Fruit fly (Drosophila melanogaster): ENCODE data around the gene CG17325.

Gene CG17325

DNA sequence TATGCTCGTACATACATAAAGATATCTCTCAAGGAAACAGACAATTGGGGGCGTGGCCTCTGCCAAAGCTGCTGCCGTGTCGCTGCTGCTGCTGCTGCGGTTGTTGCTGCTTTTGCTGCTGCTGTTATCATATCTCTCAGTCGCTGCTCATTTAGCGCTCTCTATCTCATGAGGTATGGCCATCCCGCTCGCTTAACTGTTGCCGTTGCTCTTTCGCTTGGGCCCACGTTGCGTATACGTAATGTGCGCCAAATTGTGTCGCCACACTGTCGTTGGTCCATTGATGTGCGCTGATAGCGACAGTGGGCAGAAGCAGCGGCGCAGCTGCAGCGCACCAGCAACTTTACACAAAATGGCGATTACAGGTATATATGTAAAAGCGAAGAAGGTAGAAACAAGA lies 16.0 kb upstream of the CG17325 start:
- peak; percentile 7 for TF ChIP-seq Dif (GFP tag; optimal IDR thresholded peaks at IDR 0.05; ENCODE audit: partially characterized antibody)
- TF ChIP-seq HLH106 (tag; optimal IDR thresholded peaks at IDR 0.05) = no peak
- peak; percentile 52 for TF ChIP-seq Dfd (GFP tag; optimal IDR thresholded peaks at IDR 0.05)
- no peak for TF ChIP-seq Sp1 (GFP tag; optimal IDR thresholded peaks at IDR 0.05)

DNA sequence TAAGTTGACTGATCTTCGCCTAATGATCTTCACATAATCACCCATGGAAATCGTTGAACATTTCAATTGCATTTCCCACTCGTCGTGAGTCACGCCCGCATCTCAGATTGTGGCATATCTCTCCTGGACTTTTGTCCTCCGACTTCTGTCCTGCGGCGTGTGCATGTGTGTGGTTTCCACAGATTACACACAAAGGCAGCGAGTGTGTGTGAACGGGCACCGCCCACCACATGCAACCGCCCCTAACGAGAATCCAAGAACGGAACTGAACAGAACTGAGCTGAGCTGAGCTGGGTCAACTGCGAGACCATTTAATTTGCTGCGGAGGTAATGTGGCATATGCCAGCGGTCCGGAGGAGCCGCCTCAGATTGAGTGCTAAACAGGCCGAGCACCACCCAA lies 10.7 kb upstream of the CG17325 start:
- TF ChIP-seq dl (GFP tag; optimal IDR thresholded peaks at IDR 0.05; ENCODE audit: insufficient read depth in 1 of 2, partially characterized antibody in 2 of 2) (no peak), sage (GFP tag; optimal IDR thresholded peaks at IDR 0.05) (no peak), Vsx2 (GFP tag; optimal IDR thresholded peaks at IDR 0.05; ENCODE audit: partially characterized antibody) (no peak)

- no peak for TF ChIP-seq Myc (optimal IDR thresholded peaks at IDR 0.05)
- TF ChIP-seq dsf (GFP tag; optimal IDR thresholded peaks at IDR 0.05; ENCODE audit: borderline replicate concordance) = no peak
- TF ChIP-seq woc (GFP tag; optimal IDR thresholded peaks at IDR 0.05) = no peak
- no peak for TF ChIP-seq Jra (GFP tag; optimal IDR thresholded peaks at IDR 0.05)
Observed at dm6 chr2L:18805247-18805636, 7.2 kb upstream of the CG17325 start, which contains the start of gene CG43814. Gene CG43814, minus strand, starts transcription at chr2L:18805347.

DNA sequence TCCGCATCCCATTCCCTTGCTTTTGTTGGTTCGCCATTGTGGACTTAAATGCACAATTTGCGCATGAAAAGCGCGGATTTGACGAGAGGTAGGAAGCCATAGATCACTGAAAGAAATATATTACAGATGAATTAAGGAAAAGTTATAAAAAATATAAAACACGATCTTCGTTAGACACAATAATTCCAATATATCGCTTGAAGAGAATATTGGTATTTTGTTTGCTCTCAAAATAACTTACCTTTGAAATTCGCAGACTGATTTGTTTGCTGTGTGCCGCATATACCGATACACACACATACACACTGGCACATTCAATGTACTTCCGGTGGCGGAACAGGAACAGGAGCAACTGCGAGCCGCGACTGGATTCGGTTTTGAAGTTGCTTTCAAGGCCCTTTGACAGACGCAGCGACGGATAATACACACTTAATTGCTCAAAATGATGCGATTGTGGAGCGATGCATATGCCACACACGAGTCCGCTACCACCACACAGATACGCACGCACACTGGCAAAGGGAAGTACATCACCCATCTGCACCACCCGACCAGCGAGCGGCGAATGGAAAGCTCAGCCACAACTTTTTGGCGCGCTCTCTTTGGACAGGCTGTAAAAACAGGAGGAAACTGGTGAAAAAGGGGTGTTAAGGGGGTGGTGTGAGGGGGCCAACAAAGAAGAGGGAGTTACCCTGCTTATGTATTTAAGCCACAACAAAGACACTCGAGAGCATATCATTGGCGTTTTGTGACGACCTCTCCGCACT lies 6.6 kb upstream of the CG17325 start:
- TF ChIP-seq woc (GFP tag; optimal IDR thresholded peaks at IDR 0.05) (peak; percentile 42), OdsH (GFP tag; optimal IDR thresholded peaks at IDR 0.05) (peak; percentile 17), Jra (GFP tag; optimal IDR thresholded peaks at IDR 0.05) (peak; percentile 8), N (GFP tag; optimal IDR thresholded peaks at IDR 0.05) (no peak), HLH106 (tag; optimal IDR thresholded peaks at IDR 0.05) (peak; percentile 61), psq (GFP tag; optimal IDR thresholded peaks at IDR 0.05) (peak; percentile 38), brk (GFP tag; optimal IDR thresholded peaks at IDR 0.05) (peak; percentile 16), Abd-B (GFP tag; optimal IDR thresholded peaks at IDR 0.05) (no peak), Hnf4 (GFP tag; optimal IDR thresholded peaks at IDR 0.05) (peak; percentile 55), fru (GFP tag; optimal IDR thresholded peaks at IDR 0.05) (peak; percentile 59), lola (GFP tag; optimal IDR thresholded peaks at IDR 0.05) (no peak), tai (GFP tag; optimal IDR thresholded peaks at IDR 0.05) (peak; percentile 32), dmrt93B (GFP tag; optimal IDR thresholded peaks at IDR 0.05) (peak; percentile 50), rgr (GFP tag; optimal IDR thresholded peaks at IDR 0.05) (peak; percentile 50), Sp1 (GFP tag; optimal IDR thresholded peaks at IDR 0.05) (peak; percentile 54), ey (GFP tag; optimal IDR thresholded peaks at IDR 0.05) (peak; percentile 54), foxo (GFP tag; optimal IDR thresholded peaks at IDR 0.05) (peak in 1 of 2 experiments; percentile 68), GATAd (GFP tag; optimal IDR thresholded peaks at IDR 0.05) (no peak), br (GFP tag; optimal IDR thresholded peaks at IDR 0.05) (peak; percentile 36), usp (GFP tag; optimal IDR thresholded peaks at IDR 0.05) (no peak), h (GFP tag; optimal IDR thresholded peaks at IDR 0.05) (peak; percentile 65)

dm6 chr2L:18808754-18809329 lies 3.6 kb upstream of the CG17325 start:
- TF ChIP-seq Dif (GFP tag; optimal IDR thresholded peaks at IDR 0.05; ENCODE audit: partially characterized antibody) (no peak), h (GFP tag; optimal IDR thresholded peaks at IDR 0.05) (no peak), GATAd (GFP tag; optimal IDR thresholded peaks at IDR 0.05) (no peak), tai (GFP tag; optimal IDR thresholded peaks at IDR 0.05) (no peak), Hnf4 (GFP tag; optimal IDR thresholded peaks at IDR 0.05) (no peak), Myc (optimal IDR thresholded peaks at IDR 0.05) (no peak), CG32264 (GFP tag; optimal IDR thresholded peaks at IDR 0.05) (no peak), psq (GFP tag; optimal IDR thresholded peaks at IDR 0.05) (no peak), CG9705 (GFP tag; optimal IDR thresholded peaks at IDR 0.05) (no peak)

Data from whole organism, wandering third instar larva.